Worm (Caenorhabditis elegans) whole organism, mixed stage, embryonic: ENCODE measurements around the gene ZK470.14.

Source experiments
- blmp-1 ChIP-seq: fragments of 150-350 bp; optimal IDR thresholded peaks from 2 replicates; lab custom pipeline; 2014; ENCODE audit warnings: missing biosample characterization, missing genetic modification characterization
- ceh-39 ChIP-seq: fragments of 150-350 bp; optimal IDR thresholded peaks from 2 replicates; lab custom pipeline; 2014; ENCODE audit warnings: missing biosample characterization, missing genetic modification characterization
- ceh-43 ChIP-seq: fragments of 200-800 bp; sonication (Bioruptor generic); optimal IDR thresholded peaks from 2 replicates; lab custom pipeline; 2018; ENCODE audit warnings: mild to moderate bottlenecking, missing genetic modification characterization, moderate library complexity, missing compliant biosample characterization
- ceh-83 ChIP-seq: fragments of 200-800 bp; sonication (Bioruptor generic); optimal IDR thresholded peaks from 2 replicates; lab custom pipeline; 2018; ENCODE audit warnings: mild to moderate bottlenecking, missing genetic modification characterization, missing compliant biosample characterization
- ces-1 ChIP-seq: fragments of 150-350 bp; optimal IDR thresholded peaks from 2 replicates; lab custom pipeline; 2014; ENCODE audit warnings: missing biosample characterization, missing genetic modification reagents, missing genetic modification characterization
- cnd-1 ChIP-seq: fragments of 200-800 bp; sonication (Bioruptor generic); optimal IDR thresholded peaks from 2 replicates; lab custom pipeline; 2018; ENCODE audit warnings: mild to moderate bottlenecking, missing genetic modification characterization, missing compliant biosample characterization
- drap-1 ChIP-seq: fragments of 200-800 bp; sonication (Bioruptor generic); optimal IDR thresholded peaks from 3 replicates; lab custom pipeline; 2018; ENCODE audit warnings: mild to moderate bottlenecking, missing genetic modification characterization, missing compliant biosample characterization
- elt-1 ChIP-seq: sonication (generic microtip); optimal IDR thresholded peaks from 2 replicates; lab custom pipeline; 2017; ENCODE audit warnings: missing genetic modification characterization, mild to moderate bottlenecking, missing compliant biosample characterization, antibody characterized with exemption, moderate library complexity, borderline replicate concordance; ENCODE audit not compliant: insufficient read depth
- elt-3 ChIP-seq: fragments of 150-350 bp; optimal IDR thresholded peaks from 2 replicates; lab custom pipeline; 2014; ENCODE audit warnings: missing biosample characterization, missing genetic modification characterization
- flh-1 ChIP-seq: fragments of 200-800 bp; sonication (Bioruptor generic); optimal IDR thresholded peaks from 2 replicates; lab custom pipeline; 2018; ENCODE audit warnings: mild to moderate bottlenecking, missing genetic modification characterization, moderate library complexity, missing compliant biosample characterization
- ham-2 ChIP-seq: fragments of 200-800 bp; sonication (Bioruptor generic); optimal IDR thresholded peaks from 2 replicates; lab custom pipeline; 2018; ENCODE audit warnings: mild to moderate bottlenecking, missing genetic modification characterization, missing compliant biosample characterization
- hlh-1 ChIP-seq: fragments of 150-350 bp; optimal IDR thresholded peaks from 2 replicates; lab custom pipeline; 2014; ENCODE audit warnings: missing biosample characterization, missing genetic modification reagents, missing genetic modification characterization
- lin-13 ChIP-seq: fragments of 150-350 bp; optimal IDR thresholded peaks from 2 replicates; lab custom pipeline; 2014; ENCODE audit warnings: missing biosample characterization, missing genetic modification characterization
- lin-32 ChIP-seq: fragments of 200-800 bp; sonication (Bioruptor generic); optimal IDR thresholded peaks from 2 replicates; lab custom pipeline; 2018; ENCODE audit warnings: mild to moderate bottlenecking, missing genetic modification characterization, missing compliant biosample characterization
- lsy-2 ChIP-seq: fragments of 150-350 bp; optimal IDR thresholded peaks from 2 replicates; lab custom pipeline; 2014; ENCODE audit warnings: missing biosample characterization, missing genetic modification characterization
- mab-5 ChIP-seq: fragments of 150-350 bp; optimal IDR thresholded peaks from 2 replicates; lab custom pipeline; 2014; ENCODE audit warnings: missing biosample characterization, missing genetic modification characterization
- mep-1 ChIP-seq: fragments of 150-350 bp; optimal IDR thresholded peaks from 2 replicates; lab custom pipeline; 2017; ENCODE audit warnings: missing biosample characterization, missing genetic modification reagents, missing genetic modification characterization, inconsistent platforms
- mls-2 ChIP-seq: sonication (generic microtip); optimal IDR thresholded peaks from 2 replicates; lab custom pipeline; 2016; ENCODE audit warnings: mild to moderate bottlenecking, missing genetic modification characterization, moderate library complexity, missing compliant biosample characterization
- nhr-2 ChIP-seq: fragments of 150-350 bp; optimal IDR thresholded peaks from 2 replicates; lab custom pipeline; 2014; ENCODE audit warnings: missing biosample characterization, missing genetic modification characterization
- nhr-237 ChIP-seq: fragments of 150-350 bp; optimal IDR thresholded peaks from 2 replicates; lab custom pipeline; 2014; ENCODE audit warnings: missing biosample characterization, missing genetic modification characterization
- nhr-28 ChIP-seq: fragments of 150-350 bp; optimal IDR thresholded peaks from 2 replicates; lab custom pipeline; 2014; ENCODE audit warnings: missing biosample characterization, missing genetic modification characterization
- nhr-76 ChIP-seq: sonication (generic microtip); optimal IDR thresholded peaks from 2 replicates; lab custom pipeline; 2017; ENCODE audit warnings: missing biosample characterization, missing genetic modification characterization
- pha-4 ChIP-seq: fragments of 150-350 bp; optimal IDR thresholded peaks from 2 replicates; lab custom pipeline; 2018; ENCODE audit warnings: missing biosample characterization, missing genetic modification reagents, missing genetic modification characterization
- sem-2 ChIP-seq: fragments of 200-800 bp; sonication (Bioruptor generic); optimal IDR thresholded peaks from 2 replicates; lab custom pipeline; 2018; ENCODE audit warnings: mild to moderate bottlenecking, missing genetic modification characterization, missing compliant biosample characterization
- snpc-4 ChIP-seq: fragments of 150-350 bp; optimal IDR thresholded peaks from 2 replicates; lab custom pipeline; 2014; ENCODE audit warnings: missing biosample characterization, missing genetic modification characterization
- sptf-1 ChIP-seq: sonication (generic microtip); optimal IDR thresholded peaks from 2 replicates; lab custom pipeline; 2017; ENCODE audit warnings: mild to moderate bottlenecking, missing genetic modification characterization, moderate library complexity, missing compliant biosample characterization
- tbx-8 ChIP-seq: fragments of 200-800 bp; sonication (Bioruptor generic); optimal IDR thresholded peaks from 2 replicates; lab custom pipeline; 2018; ENCODE audit warnings: mild to moderate bottlenecking, missing genetic modification characterization, moderate library complexity, missing compliant biosample characterization
- unc-120 ChIP-seq: sonication (generic microtip); optimal IDR thresholded peaks from 2 replicates; lab custom pipeline; 2017; ENCODE audit warnings: missing genetic modification characterization, missing compliant biosample characterization; ENCODE audit not compliant: poor library complexity, severe bottlenecking
- unc-39 ChIP-seq: fragments of 150-350 bp; optimal IDR thresholded peaks from 2 replicates; lab custom pipeline; 2014; ENCODE audit warnings: missing biosample characterization, missing genetic modification characterization
- unc-62 ChIP-seq: fragments of 150-350 bp; optimal IDR thresholded peaks from 2 replicates; lab custom pipeline; 2014; ENCODE audit warnings: missing biosample characterization, missing genetic modification reagents, missing genetic modification characterization
- zip-8 ChIP-seq: fragments of 150-350 bp; optimal IDR thresholded peaks from 2 replicates; lab custom pipeline; 2014; ENCODE audit warnings: missing biosample characterization, missing genetic modification characterization
- ztf-11 ChIP-seq: fragments of 150-350 bp; optimal IDR thresholded peaks from 2 replicates; lab custom pipeline; 2014; ENCODE audit warnings: missing biosample characterization, missing genetic modification characterization

ZK470.14 gene

ce11 chrX:4190537-4191144, 23.4 kb downstream of the ZK470.14 start, which contains the start of gene vha-12:
vha-12 (plus strand) TSS chrX:4191094.
- TF ChIP-seq unc-120 (peak; percentile 72), nhr-76 (tag; lab: Kevin White, UChicago) (no peak), nhr-237 (peak; percentile 82), mep-1 (tag; lab: Kevin White, UChicago) (peak; percentile 87), ceh-39 (tag; lab: Kevin White, UChicago) (peak; percentile 21), unc-62 (peak; percentile 84), elt-1 (tag; lab: Kevin White, UChicago) (peak; percentile 19), tbx-8 (GFP tag; lab: Kevin White, UChicago) (no peak), elt-3 (tag; lab: Kevin White, UChicago) (peak; percentile 40), snpc-4 (tag; lab: Kevin White, UChicago) (no peak), hlh-1 (tag; lab: Kevin White, UChicago) (peak; percentile 74), ces-1 (GFP tag; lab: Kevin White, UChicago) (peak; percentile 94), ceh-83 (GFP tag; lab: Kevin White, UChicago) (no peak), nhr-2 (tag; lab: Kevin White, UChicago) (peak; percentile 30), sptf-1 (tag; lab: Kevin White, UChicago) (peak; percentile 31), ceh-43 (no peak), lin-32 (GFP tag; lab: Kevin White, UChicago) (no peak), lsy-2 (tag; lab: Kevin White, UChicago) (peak; percentile 45), pha-4 (tag; lab: Kevin White, UChicago) (peak; percentile 81), mls-2 (tag; lab: Kevin White, UChicago) (peak; percentile 20)

ce11 chrX:4192235-4192634, 25.0 kb downstream of the ZK470.14 start:
- TF ChIP-seq unc-120: no peak
- no peak for TF ChIP-seq nhr-237
- no peak for TF ChIP-seq mab-5 (tag; lab: Kevin White, UChicago)
- TF ChIP-seq mls-2 (tag; lab: Kevin White, UChicago): no peak
- TF ChIP-seq nhr-76 (tag; lab: Kevin White, UChicago): no peak
- TF ChIP-seq nhr-28 (tag; lab: Kevin White, UChicago): no peak
- TF ChIP-seq flh-1 (GFP tag; lab: Kevin White, UChicago): no peak
- TF ChIP-seq ham-2 (GFP tag; lab: Kevin White, UChicago): no peak

- TF ChIP-seq ham-2 (GFP tag; lab: Kevin White, UChicago) (no peak), tbx-8 (GFP tag; lab: Kevin White, UChicago) (no peak), ceh-83 (GFP tag; lab: Kevin White, UChicago) (no peak), ztf-11 (tag; lab: Kevin White, UChicago) (no peak), sem-2 (no peak), cnd-1 (no peak), lin-13 (tag; lab: Kevin White, UChicago) (no peak), blmp-1 (tag; lab: Kevin White, UChicago) (no peak)
These were observed 25.8 kb downstream of the ZK470.14 start for ce11 chrX:4193080-4193479.

ce11 chrX:4196431-4196830, 29.2 kb downstream of the ZK470.14 start, which contains the start of gene F20B6.4:
F20B6.4 (minus strand) TSS chrX:4196531.
- TF ChIP-seq lsy-2 (tag; lab: Kevin White, UChicago): no peak
- no peak for TF ChIP-seq flh-1 (GFP tag; lab: Kevin White, UChicago)
- no peak for TF ChIP-seq lin-13 (tag; lab: Kevin White, UChicago)
- TF ChIP-seq nhr-237: no peak
- no peak for TF ChIP-seq unc-39 (tag; lab: Kevin White, UChicago)
- TF ChIP-seq snpc-4 (tag; lab: Kevin White, UChicago): no peak
- no peak for TF ChIP-seq unc-120
- TF ChIP-seq ham-2 (GFP tag; lab: Kevin White, UChicago): no peak
- no peak for TF ChIP-seq drap-1 (GFP tag; lab: Kevin White, UChicago)
- no peak for TF ChIP-seq ces-1 (GFP tag; lab: Kevin White, UChicago)
- TF ChIP-seq nhr-2 (tag; lab: Kevin White, UChicago): no peak
- TF ChIP-seq mls-2 (tag; lab: Kevin White, UChicago): no peak
- TF ChIP-seq ztf-11 (tag; lab: Kevin White, UChicago): no peak
- no peak for TF ChIP-seq ceh-39 (tag; lab: Kevin White, UChicago)
- no peak for TF ChIP-seq zip-8 (tag; lab: Kevin White, UChicago)
- no peak for TF ChIP-seq elt-1 (tag; lab: Kevin White, UChicago)
- TF ChIP-seq elt-3 (tag; lab: Kevin White, UChicago): no peak
- TF ChIP-seq lin-32 (GFP tag; lab: Kevin White, UChicago): no peak
